Worm (Caenorhabditis elegans) whole organism, early embryonic: Measurements from ENCODE around the gene srt-18.

Source experiments
- F13C5.2 ChIP-seq: sonication (generic microtip); optimal IDR thresholded peaks from 2 replicates; lab custom pipeline; 2017; ENCODE audit warnings: mild to moderate bottlenecking, missing genetic modification characterization, inconsistent platforms, missing compliant biosample characterization
- ama-1 ChIP-seq: fragments of 150-350 bp; optimal IDR thresholded peaks from 2 replicates; lab custom pipeline; 2014
- ets-7 ChIP-seq: sonication (generic microtip); optimal IDR thresholded peaks from 2 replicates; lab custom pipeline; 2016; ENCODE audit warnings: missing genotype, missing genetic modification characterization, missing compliant biosample characterization
- scrt-1 ChIP-seq: fragments of 200-800 bp; sonication (Bioruptor generic); IDR thresholded peaks from 2 replicates; pipeline ENCODE4 v1.3.6; 2022; ENCODE audit warnings: missing genetic modification characterization, missing compliant biosample characterization

DNA sequence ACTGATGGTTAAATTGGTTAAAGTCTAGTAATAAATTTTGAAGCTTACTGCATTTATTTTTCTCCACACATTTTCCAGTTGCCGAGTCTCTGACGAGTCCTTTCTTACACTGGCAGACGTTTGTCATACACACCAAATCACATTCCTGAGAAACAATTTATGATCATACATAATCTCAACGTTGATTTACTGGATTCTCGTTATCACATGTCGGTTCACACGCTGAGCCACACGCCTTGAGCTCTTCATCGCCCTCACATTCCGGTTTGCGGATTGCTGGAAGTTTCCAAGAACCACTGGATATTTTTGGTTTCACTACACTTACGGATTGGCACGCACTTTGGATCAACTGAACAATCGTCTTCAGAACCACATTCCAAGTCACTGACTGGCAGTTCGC, 40.2 kb upstream of the srt-18 start:
- TF ChIP-seq ama-1 (lab: Kevin White, UChicago) = no peak
- TF ChIP-seq ets-7 (tag; lab: Kevin White, UChicago) = no peak
- no peak for TF ChIP-seq F13C5.2 (tag; lab: Kevin White, UChicago)
- no peak for TF ChIP-seq scrt-1 (GFP tag; lab: Robert Waterston, UW)
